Fruit fly (Drosophila melanogaster): Measurements from ENCODE around the gene Pmm2.

dm6 chr3L:12507571-12507970 is 26.8 kb upstream of the Pmm2 start, which contains the start of gene CG10654:
- TF ChIP-seq CG33017 (tag; optimal IDR thresholded peaks at IDR 0.05) (no peak), CG5204 (GFP tag; optimal IDR thresholded peaks at IDR 0.05) (no peak), tj (GFP tag; optimal IDR thresholded peaks at IDR 0.05) (no peak), ovo (GFP tag; optimal IDR thresholded peaks at IDR 0.05) (no peak), CG7045 (GFP tag; optimal IDR thresholded peaks at IDR 0.05) (no peak), pad (GFP tag; optimal IDR thresholded peaks at IDR 0.05) (no peak), cnc (optimal IDR thresholded peaks at IDR 0.05) (no peak)
